Worm (Caenorhabditis elegans) whole organism, L2 larva: Measurements from ENCODE around the gene sdz-37.
A peak's percentile ranks its signal among the peaks of the same experiment; 100 is the strongest.
"Not testable (repeated sequence)": the region's sequence is repeated elsewhere in the genome, so short reads cannot be mapped to it uniquely, and the experiment has no call there.

Experiments
- C34F6.9 ChIP-seq: fragments of 150-350 bp; optimal IDR thresholded peaks from 2 replicates; lab custom pipeline; 2014; ENCODE audit warnings: missing biosample characterization, missing genetic modification characterization
- F13H6.1 ChIP-seq: sonication (generic microtip); optimal IDR thresholded peaks from 2 replicates; lab custom pipeline; 2016; ENCODE audit warnings: missing genetic modification characterization, missing compliant biosample characterization
- R02D3.7 ChIP-seq: fragments of 150-350 bp; optimal IDR thresholded peaks from 2 replicates; lab custom pipeline; 2014; ENCODE audit warnings: missing biosample characterization, missing genetic modification characterization
- Y55F3AM.14 ChIP-seq: fragments of 200-800 bp; sonication (Bioruptor generic); optimal IDR thresholded peaks from 2 replicates; lab custom pipeline; 2018; ENCODE audit warnings: mild to moderate bottlenecking, missing genetic modification characterization, missing compliant biosample characterization
- ZK546.5 ChIP-seq: sonication (generic microtip); optimal IDR thresholded peaks from 2 replicates; lab custom pipeline; 2017; ENCODE audit warnings: missing biosample characterization, missing genetic modification characterization
- alr-1 ChIP-seq: fragments of 150-350 bp; optimal IDR thresholded peaks from 2 replicates; lab custom pipeline; 2014; ENCODE audit warnings: missing biosample characterization, missing genetic modification characterization
- aly-2 ChIP-seq: fragments of 150-350 bp; optimal IDR thresholded peaks from 2 replicates; lab custom pipeline; 2014; ENCODE audit warnings: missing biosample characterization, missing genetic modification characterization
- ama-1 ChIP-seq: fragments of 150-350 bp; optimal IDR thresholded peaks from 2 replicates; lab custom pipeline; 2018; ENCODE audit warnings: inconsistent platforms
- blmp-1 ChIP-seq: sonication (generic microtip); optimal IDR thresholded peaks from 2 replicates; lab custom pipeline; 2017; ENCODE audit warnings: missing genetic modification characterization, mild to moderate bottlenecking, missing compliant biosample characterization, antibody characterized with exemption, moderate library complexity; ENCODE audit not compliant: insufficient read depth
- ceh-16 ChIP-seq: fragments of 150-350 bp; optimal IDR thresholded peaks from 2 replicates; lab custom pipeline; 2014; ENCODE audit warnings: missing biosample characterization, missing genetic modification characterization
- ceh-82 ChIP-seq: fragments of 150-350 bp; optimal IDR thresholded peaks from 2 replicates; lab custom pipeline; 2014; ENCODE audit warnings: missing biosample characterization, missing genetic modification characterization
- crh-2 ChIP-seq: sonication (generic microtip); optimal IDR thresholded peaks from 2 replicates; lab custom pipeline; 2017; ENCODE audit warnings: missing biosample characterization, missing genetic modification characterization
- dmd-4 ChIP-seq: sonication (generic microtip); optimal IDR thresholded peaks from 2 replicates; lab custom pipeline; 2017; ENCODE audit warnings: missing biosample characterization, missing genetic modification characterization
- egl-27 ChIP-seq: sonication (generic microtip); optimal IDR thresholded peaks from 3 replicates; lab custom pipeline; 2017; ENCODE audit warnings: missing biosample characterization, missing genetic modification reagents, missing genetic modification characterization
- elt-1 ChIP-seq: fragments of 150-350 bp; optimal IDR thresholded peaks from 2 replicates; lab custom pipeline; 2014; ENCODE audit warnings: missing biosample characterization, missing genetic modification characterization
- elt-3 ChIP-seq: sonication (generic microtip); optimal IDR thresholded peaks from 2 replicates; lab custom pipeline; 2017; ENCODE audit warnings: missing biosample characterization, missing genetic modification characterization
- fos-1 ChIP-seq: fragments of 150-350 bp; optimal IDR thresholded peaks from 2 replicates; lab custom pipeline; 2014; ENCODE audit warnings: missing biosample characterization, missing genetic modification characterization
- gmeb-1 ChIP-seq: fragments of 150-350 bp; optimal IDR thresholded peaks from 2 replicates; lab custom pipeline; 2014; ENCODE audit warnings: missing biosample characterization, missing genetic modification characterization
- lin-13 ChIP-seq: fragments of 150-350 bp; optimal IDR thresholded peaks from 2 replicates; lab custom pipeline; 2014; ENCODE audit warnings: missing biosample characterization, missing genetic modification reagents, missing genetic modification characterization
- lin-39 ChIP-seq: fragments of 150-350 bp; optimal IDR thresholded peaks from 2 replicates; lab custom pipeline; 2014; ENCODE audit warnings: missing biosample characterization, missing genetic modification reagents, missing genetic modification characterization
- lsy-2 ChIP-seq, 2 experiments: fragments of 150-350 bp in 1 of 2; sonication (generic microtip) in 1 of 2; optimal IDR thresholded peaks; 2 replicates each; lab custom pipeline; 2014 to 2017; ENCODE audit warnings: missing biosample characterization in 2 of 2, missing genetic modification characterization in 2 of 2
- mab-5 ChIP-seq: fragments of 150-350 bp; optimal IDR thresholded peaks from 2 replicates; lab custom pipeline; 2014; ENCODE audit warnings: missing biosample characterization, missing genetic modification characterization
- mbf-1 ChIP-seq: sonication (generic microtip); optimal IDR thresholded peaks from 2 replicates; lab custom pipeline; 2017; ENCODE audit warnings: missing biosample characterization, missing genetic modification characterization
- mdl-1 ChIP-seq, 2 experiments: fragments of 150-350 bp in 1 of 2; sonication (generic microtip) in 1 of 2; optimal IDR thresholded peaks; 2 replicates each; lab custom pipeline; 2017; ENCODE audit warnings: missing biosample characterization in 2 of 2, missing genetic modification characterization in 2 of 2
- nhr-10 ChIP-seq: sonication (generic microtip); optimal IDR thresholded peaks from 2 replicates; lab custom pipeline; 2017; ENCODE audit warnings: missing biosample characterization, missing genetic modification characterization
- nhr-23 ChIP-seq: fragments of 150-350 bp; optimal IDR thresholded peaks from 2 replicates; lab custom pipeline; 2014; ENCODE audit warnings: missing biosample characterization, missing genetic modification reagents, missing genetic modification characterization
- nhr-237 ChIP-seq: fragments of 150-350 bp; optimal IDR thresholded peaks from 2 replicates; lab custom pipeline; 2014; ENCODE audit warnings: missing biosample characterization, missing genetic modification characterization
- nhr-25 ChIP-seq: fragments of 150-350 bp; sonication (generic microtip); optimal IDR thresholded peaks from 3 replicates; lab custom pipeline; 2014; ENCODE audit warnings: missing biosample characterization, missing genetic modification characterization
- nhr-6 ChIP-seq: fragments of 150-350 bp; optimal IDR thresholded peaks from 2 replicates; lab custom pipeline; 2014; ENCODE audit warnings: missing biosample characterization, missing genetic modification characterization
- nhr-77 ChIP-seq: fragments of 150-350 bp; optimal IDR thresholded peaks from 2 replicates; lab custom pipeline; 2014; ENCODE audit warnings: missing biosample characterization, missing genetic modification characterization
- peb-1 ChIP-seq: fragments of 150-350 bp; optimal IDR thresholded peaks from 2 replicates; lab custom pipeline; 2014; ENCODE audit warnings: missing biosample characterization, missing genetic modification characterization
- sem-4 ChIP-seq: fragments of 150-350 bp; optimal IDR thresholded peaks from 2 replicates; lab custom pipeline; 2014; ENCODE audit warnings: missing biosample characterization, missing genetic modification reagents, missing genetic modification characterization
- skn-1 ChIP-seq: sonication (generic microtip); optimal IDR thresholded peaks from 2 replicates; lab custom pipeline; 2017; ENCODE audit warnings: missing biosample characterization, missing genetic modification characterization
- sma-9 ChIP-seq, 2 experiments: fragments of 150-350 bp in 1 of 2; sonication (generic microtip) in 1 of 2; optimal IDR thresholded peaks; 2 replicates each; lab custom pipeline; 2014 to 2016; ENCODE audit warnings: missing genetic modification characterization in 2 of 2, mild to moderate bottlenecking in 1 of 2, missing biosample characterization in 1 of 2, missing compliant biosample characterization in 1 of 2, missing genetic modification reagents in 1 of 2, moderate library complexity in 1 of 2
- snpc-4 ChIP-seq: fragments of 150-350 bp; optimal IDR thresholded peaks from 2 replicates; lab custom pipeline; 2014; ENCODE audit warnings: missing biosample characterization, missing genetic modification characterization
- unc-62 ChIP-seq: fragments of 150-350 bp; optimal IDR thresholded peaks from 2 replicates; lab custom pipeline; 2014; ENCODE audit warnings: missing biosample characterization, missing genetic modification reagents, missing genetic modification characterization
- zag-1 ChIP-seq: fragments of 150-350 bp; optimal IDR thresholded peaks from 2 replicates; lab custom pipeline; 2014; ENCODE audit warnings: missing biosample characterization, missing genetic modification characterization
- ztf-1 ChIP-seq: fragments of 200-800 bp; sonication (Bioruptor generic); conservative IDR thresholded peaks from 2 replicates; pipeline ENCODE4 v1.3.6; 2022; ENCODE audit warnings: missing genetic modification characterization, missing compliant biosample characterization
- ztf-11 ChIP-seq: sonication (generic microtip); optimal IDR thresholded peaks from 2 replicates; lab custom pipeline; 2017; ENCODE audit warnings: missing biosample characterization, missing genetic modification characterization
- ztf-4 ChIP-seq: fragments of 150-350 bp; optimal IDR thresholded peaks from 2 replicates; lab custom pipeline; 2014; ENCODE audit warnings: missing biosample characterization, missing genetic modification characterization

Gene sdz-37

ce11 chrII:10490329-10490728 lies 25.7 kb downstream of the sdz-37 start, which contains the start of gene clec-61:
Gene clec-61, minus strand, starts transcription at chrII:10490537.
- no peak for TF ChIP-seq zag-1 (tag; lab: Kevin White, UChicago)
- TF ChIP-seq crh-2 (tag; lab: Kevin White, UChicago) = no peak
- TF ChIP-seq fos-1 (tag; lab: Kevin White, UChicago) = no peak
- TF ChIP-seq C34F6.9 (tag; lab: Kevin White, UChicago) = no peak
- no peak for TF ChIP-seq lsy-2 (tag; optimal IDR thresholded peaks at IDR 0.05; lab: Kevin White, UChicago)
- no peak for TF ChIP-seq sma-9 (GFP tag; optimal IDR thresholded peaks at IDR 0.05; lab: Kevin White, UChicago)
- TF ChIP-seq sma-9 (tag; optimal IDR thresholded peaks at IDR 0.05; lab: Kevin White, UChicago) = no peak

- TF ChIP-seq nhr-25, F13H6.1, nhr-23 (tag; lab: Kevin White, UChicago): not testable (repeated sequence)
- TF ChIP-seq, all 48 proteins: peak for 0; not testable (repeated sequence) for 48
These were observed 28.4 kb downstream of the sdz-37 start, which contains the start of gene ZK666.8 for ce11 chrII:10493034-10493433. Gene ZK666.8, minus strand, starts transcription at chrII:10493134.

- TF ChIP-seq ztf-11 (tag; lab: Kevin White, UChicago) = no peak
- TF ChIP-seq unc-62 (GFP tag; lab: Kevin White, UChicago) = no peak
- TF ChIP-seq nhr-23 (tag; lab: Kevin White, UChicago) = no peak
- no peak for TF ChIP-seq ztf-4 (tag; lab: Kevin White, UChicago)
- no peak for TF ChIP-seq Y55F3AM.14 (GFP tag; lab: Kevin White, UChicago)
- TF ChIP-seq zag-1 (tag; lab: Kevin White, UChicago) = no peak
- TF ChIP-seq nhr-237 (tag; lab: Kevin White, UChicago) = no peak
- TF ChIP-seq, all 48 proteins: peak for 0
These were observed 29.8 kb downstream of the sdz-37 start, which contains the start of gene ZK666.14 for ce11 chrII:10494467-10494866. Gene ZK666.14, plus strand, starts transcription at chrII:10494767.

- no peak for TF ChIP-seq snpc-4
- TF ChIP-seq, all 48 proteins: peak for 0
These were observed 31.2 kb downstream of the sdz-37 start, which contains the start of gene ZK666.12 for ce11 chrII:10495912-10496311. Gene ZK666.12, plus strand, starts transcription at chrII:10496212.

ce11 chrII:10500674-10501073 lies 36.0 kb downstream of the sdz-37 start:
- no peak for TF ChIP-seq lin-39 (tag; lab: Kevin White, UChicago)
- peak; percentile 50 for TF ChIP-seq nhr-25 (tag; lab: Kevin White, UChicago)
- TF ChIP-seq blmp-1 (tag; lab: Kevin White, UChicago) = peak; percentile 55
- no peak for TF ChIP-seq ama-1 (lab: Kevin White, UChicago)
- TF ChIP-seq sma-9 (GFP tag; optimal IDR thresholded peaks at IDR 0.05; lab: Kevin White, UChicago) = peak; percentile 20
- TF ChIP-seq sma-9 (tag; optimal IDR thresholded peaks at IDR 0.05; lab: Kevin White, UChicago) = no peak
- TF ChIP-seq ceh-16 (tag; lab: Kevin White, UChicago) = peak; percentile 32

- TF ChIP-seq dmd-4 (tag; lab: Kevin White, UChicago) (no peak), aly-2 (tag; lab: Kevin White, UChicago) (no peak), ceh-82 (tag; lab: Kevin White, UChicago) (no peak), ztf-11 (tag; lab: Kevin White, UChicago) (no peak), ztf-1 (no peak), ZK546.5 (tag; lab: Kevin White, UChicago) (no peak), lin-39 (tag; lab: Kevin White, UChicago) (no peak), sem-4 (tag; lab: Kevin White, UChicago) (peak; percentile 83), elt-3 (no peak), alr-1 (tag; lab: Kevin White, UChicago) (no peak), nhr-25 (tag; lab: Kevin White, UChicago) (peak; percentile 52), mbf-1 (tag; lab: Kevin White, UChicago) (no peak), snpc-4 (no peak), egl-27 (peak; percentile 38), R02D3.7 (no peak), skn-1 (no peak), elt-1 (tag; lab: Kevin White, UChicago) (no peak), crh-2 (tag; lab: Kevin White, UChicago) (peak; percentile 51), ceh-16 (tag; lab: Kevin White, UChicago) (peak; percentile 44), peb-1 (tag; lab: Kevin White, UChicago) (no peak), sma-9 (GFP tag; optimal IDR thresholded peaks at IDR 0.05; lab: Kevin White, UChicago) (peak; percentile 82), sma-9 (tag; optimal IDR thresholded peaks at IDR 0.05; lab: Kevin White, UChicago) (no peak), mdl-1 (tag; optimal IDR thresholded peaks at IDR 0.05; lab: Kevin White, UChicago) (peak; percentile 49 to 69), gmeb-1 (tag; lab: Kevin White, UChicago) (no peak), lin-13 (GFP tag; lab: Kevin White, UChicago) (peak; percentile 25), nhr-10 (tag; lab: Kevin White, UChicago) (no peak), nhr-77 (peak; percentile 3), mab-5 (tag; lab: Kevin White, UChicago) (no peak), nhr-6 (tag; lab: Kevin White, UChicago) (no peak), lsy-2 (tag; optimal IDR thresholded peaks at IDR 0.05; lab: Kevin White, UChicago) (peak in 1 of 2 experiments; percentile 73), Y55F3AM.14 (GFP tag; lab: Kevin White, UChicago) (no peak), blmp-1 (tag; lab: Kevin White, UChicago) (peak; percentile 95), unc-62 (GFP tag; lab: Kevin White, UChicago) (no peak)
These were observed 36.9 kb downstream of the sdz-37 start for ce11 chrII:10501578-10501977.
